Worm (Caenorhabditis elegans): ENCODE measurements around the gene best-13.

best-13 gene

DNA sequence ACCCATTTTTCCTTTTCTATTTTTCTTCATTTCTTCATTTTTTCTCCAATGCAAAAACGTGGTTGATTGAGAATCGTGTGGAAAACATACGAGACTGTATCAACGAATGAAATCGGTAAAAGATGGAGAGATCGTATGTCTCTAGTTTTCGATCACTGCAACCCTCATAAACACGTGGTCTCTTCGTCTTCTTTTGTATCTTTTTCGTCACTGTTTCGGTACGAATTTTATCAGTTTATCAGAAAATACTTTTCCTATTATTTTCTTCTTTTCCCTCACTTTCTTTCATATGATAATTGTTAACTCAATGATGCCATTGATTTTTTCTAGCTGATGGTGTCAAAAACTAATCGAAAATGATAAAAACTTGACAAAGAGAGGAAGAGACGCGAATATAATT, 28.1 kb upstream of the best-13 start (continued):
- TF ChIP-seq mxl-3 (GFP tag; optimal IDR thresholded peaks at IDR 0.05) (peak; percentile 90), php-3 (GFP tag; IDR thresholded peaks at IDR 0.05) (0 out of 2 replicates have a peak, but pooled peaks have one; percentile 20), lim-7 (GFP tag; IDR thresholded peaks at IDR 0.05) (no peak), lsy-2 (tag; optimal IDR thresholded peaks at IDR 0.05) (peak in 1 of 2 experiments; percentile 60), snpc-1.2 (GFP tag; IDR thresholded peaks at IDR 0.05) (no peak), unc-39 (tag; optimal IDR thresholded peaks at IDR 0.05) (no peak), nhr-76 (tag; optimal IDR thresholded peaks at IDR 0.05) (no peak)

DNA sequence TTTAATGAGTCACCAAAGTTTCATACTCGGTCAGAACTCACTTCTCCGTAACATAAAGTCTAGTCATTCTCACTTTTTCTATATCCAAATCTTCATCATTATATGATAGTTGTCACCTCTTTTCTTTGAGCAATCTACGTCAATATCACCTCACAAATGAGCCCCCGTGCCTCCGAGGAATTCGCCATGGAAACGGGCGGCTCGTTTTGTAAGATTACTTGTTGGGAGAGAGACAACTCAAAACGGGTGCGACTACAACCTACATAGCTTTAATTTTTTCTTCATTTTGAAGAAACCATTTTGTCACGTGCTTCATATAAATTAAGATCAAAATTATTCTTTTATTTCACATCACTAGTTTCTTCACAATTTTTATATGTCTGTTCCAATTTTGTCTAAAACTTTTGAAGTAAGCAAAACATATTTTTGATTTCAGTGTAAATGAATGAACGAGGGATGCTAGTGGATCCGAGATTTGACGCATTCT, 24.8 kb upstream of the best-13 start, which contains the start of gene nhr-4:
Gene nhr-4, plus strand, starts transcription at position 437 of the 487 bp plus-strand sequence.
- TF ChIP-seq nhr-76 (tag; optimal IDR thresholded peaks at IDR 0.05) (no peak), unc-39 (tag; optimal IDR thresholded peaks at IDR 0.05) (no peak), nhr-6 (tag; optimal IDR thresholded peaks at IDR 0.05) (no peak), F44E2.7 (GFP tag; IDR thresholded peaks at IDR 0.05) (no peak), nhr-237 (tag; optimal IDR thresholded peaks at IDR 0.05) (no peak), dpl-1 (GFP tag; optimal IDR thresholded peaks at IDR 0.05) (no peak), nhr-111 (GFP tag; optimal IDR thresholded peaks at IDR 0.05) (no peak), sdz-12 (GFP tag; optimal IDR thresholded peaks at IDR 0.05) (no peak)

ce11 chrIV:9884257-9884656, 19.5 kb upstream of the best-13 start, which contains the start of the genes prp-18 and mccc-1:
prp-18 (minus strand) TSS chrIV:9884383.
mccc-1 (plus strand) TSS chrIV:9884570.
- peak; percentile 4 for TF ChIP-seq nhr-28 (tag; optimal IDR thresholded peaks at IDR 0.05)
- TF ChIP-seq mdl-1 (tag; optimal IDR thresholded peaks at IDR 0.05): no peak
- TF ChIP-seq dmd-8 (GFP tag; IDR thresholded peaks at IDR 0.05): no peak
- TF ChIP-seq ceh-62 (tag; optimal IDR thresholded peaks at IDR 0.05): no peak
- peak; percentile 57 for TF ChIP-seq nhr-6 (tag; optimal IDR thresholded peaks at IDR 0.05)
- TF ChIP-seq mep-1 (tag; optimal IDR thresholded peaks at IDR 0.05): no peak
- peak; percentile 64 for TF ChIP-seq unc-130 (GFP tag; optimal IDR thresholded peaks at IDR 0.05)
- TF ChIP-seq nhr-10 (tag; optimal IDR thresholded peaks at IDR 0.05): no peak
- TF ChIP-seq lin-38 (GFP tag; IDR thresholded peaks at IDR 0.05): peak; percentile 94
- TF ChIP-seq spr-3 (GFP tag; optimal IDR thresholded peaks at IDR 0.05): no peak
- peak; percentile 48 for TF ChIP-seq T20F7.1 (GFP tag; optimal IDR thresholded peaks at IDR 0.05)
- TF ChIP-seq dpl-1 (GFP tag; optimal IDR thresholded peaks at IDR 0.05): peak; percentile 61
- TF ChIP-seq daf-8 (GFP tag; IDR thresholded peaks at IDR 0.05): no peak
- 0 out of 2 replicates have a peak, but pooled peaks have one; percentile 24 for TF ChIP-seq snpc-1.2 (GFP tag; IDR thresholded peaks at IDR 0.05)
- TF ChIP-seq hif-1 (tag; optimal IDR thresholded peaks at IDR 0.05): no peak
- TF ChIP-seq D1046.2 (GFP tag; IDR thresholded peaks at IDR 0.05): no peak
- peak; percentile 72 for TF ChIP-seq mes-2 (tag; optimal IDR thresholded peaks at IDR 0.05; ENCODE audit: poor library complexity, severe bottlenecking)
- TF ChIP-seq hlh-11 (tag; optimal IDR thresholded peaks at IDR 0.05): peak; percentile 3
- TF ChIP-seq nhr-77 (tag; optimal IDR thresholded peaks at IDR 0.05): peak; percentile 34
- no peak for TF ChIP-seq zip-11 (GFP tag; IDR thresholded peaks at IDR 0.05)
- TF ChIP-seq madf-5 (GFP tag; IDR thresholded peaks at IDR 0.05): 0 out of 4 replicates have a peak, but pooled peaks of 1 of the 2 experiments have one; percentile 14

ce11 chrIV:9889857-9890256, 13.9 kb upstream of the best-13 start, which contains the start of gene ttbk-3:
ttbk-3 (minus strand) TSS chrIV:9889957.
- no peak for TF ChIP-seq madf-5 (GFP tag; IDR thresholded peaks at IDR 0.05)
- TF ChIP-seq fos-1 (tag; optimal IDR thresholded peaks at IDR 0.05): no peak
- no peak for TF ChIP-seq nhr-102 (tag; optimal IDR thresholded peaks at IDR 0.05)

DNA sequence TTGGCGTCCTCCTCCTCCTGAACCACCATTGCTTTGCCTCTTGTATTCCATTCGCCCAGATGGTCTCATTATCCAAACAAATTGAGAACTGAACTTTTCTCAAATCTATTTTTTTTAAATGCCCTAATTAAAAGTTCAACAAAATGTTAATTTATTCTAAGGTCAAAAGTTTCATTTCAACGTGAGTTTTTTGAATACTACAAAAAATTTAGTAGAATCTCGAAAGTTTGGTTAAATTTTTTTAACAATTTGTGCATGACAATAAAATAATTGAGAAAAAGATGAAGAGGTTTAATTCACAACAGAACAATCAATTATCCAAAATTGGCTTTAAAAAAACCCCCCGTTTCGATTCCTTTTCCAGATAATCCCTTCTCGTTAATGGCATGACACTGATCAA, 11.8 kb upstream of the best-13 start, which contains the start of gene F32B6.4:
Gene F32B6.4, minus strand, starts transcription at position 101 of the 400 bp plus-strand sequence.
- no peak for TF ChIP-seq mep-1 (tag; optimal IDR thresholded peaks at IDR 0.05)
- TF ChIP-seq F37D6.2 (tag; optimal IDR thresholded peaks at IDR 0.05): no peak
- TF ChIP-seq mxl-2 (GFP tag; conservative IDR thresholded peaks at IDR 0.05): no peak
- TF ChIP-seq ztf-11 (tag; optimal IDR thresholded peaks at IDR 0.05): no peak

Measured in whole organism, L4 larva.